Worm (Caenorhabditis elegans) whole organism, L2 larva: ENCODE data around the gene F44E7.7.

Source experiments
- ama-1 ChIP-seq: fragments of 150-350 bp; optimal IDR thresholded peaks from 2 replicates; lab custom pipeline; 2018; ENCODE audit warnings: inconsistent platforms
- egl-27 ChIP-seq: sonication (generic microtip); optimal IDR thresholded peaks from 3 replicates; lab custom pipeline; 2017; ENCODE audit warnings: missing biosample characterization, missing genetic modification reagents, missing genetic modification characterization
- elt-3 ChIP-seq: sonication (generic microtip); optimal IDR thresholded peaks from 2 replicates; lab custom pipeline; 2017; ENCODE audit warnings: missing biosample characterization, missing genetic modification characterization
- lin-13 ChIP-seq: fragments of 150-350 bp; optimal IDR thresholded peaks from 2 replicates; lab custom pipeline; 2014; ENCODE audit warnings: missing biosample characterization, missing genetic modification reagents, missing genetic modification characterization
- nhr-12 ChIP-seq: fragments of 150-350 bp; optimal IDR thresholded peaks from 2 replicates; lab custom pipeline; 2014; ENCODE audit warnings: missing biosample characterization, missing genetic modification characterization
- nhr-23 ChIP-seq: fragments of 150-350 bp; optimal IDR thresholded peaks from 2 replicates; lab custom pipeline; 2014; ENCODE audit warnings: missing biosample characterization, missing genetic modification reagents, missing genetic modification characterization
- nhr-25 ChIP-seq: fragments of 150-350 bp; sonication (generic microtip); optimal IDR thresholded peaks from 3 replicates; lab custom pipeline; 2014; ENCODE audit warnings: missing biosample characterization, missing genetic modification characterization
- snpc-4 ChIP-seq: fragments of 150-350 bp; optimal IDR thresholded peaks from 2 replicates; lab custom pipeline; 2014; ENCODE audit warnings: missing biosample characterization, missing genetic modification characterization
- zag-1 ChIP-seq: fragments of 150-350 bp; optimal IDR thresholded peaks from 2 replicates; lab custom pipeline; 2014; ENCODE audit warnings: missing biosample characterization, missing genetic modification characterization
- ztf-4 ChIP-seq: fragments of 150-350 bp; optimal IDR thresholded peaks from 2 replicates; lab custom pipeline; 2014; ENCODE audit warnings: missing biosample characterization, missing genetic modification characterization

DNA sequence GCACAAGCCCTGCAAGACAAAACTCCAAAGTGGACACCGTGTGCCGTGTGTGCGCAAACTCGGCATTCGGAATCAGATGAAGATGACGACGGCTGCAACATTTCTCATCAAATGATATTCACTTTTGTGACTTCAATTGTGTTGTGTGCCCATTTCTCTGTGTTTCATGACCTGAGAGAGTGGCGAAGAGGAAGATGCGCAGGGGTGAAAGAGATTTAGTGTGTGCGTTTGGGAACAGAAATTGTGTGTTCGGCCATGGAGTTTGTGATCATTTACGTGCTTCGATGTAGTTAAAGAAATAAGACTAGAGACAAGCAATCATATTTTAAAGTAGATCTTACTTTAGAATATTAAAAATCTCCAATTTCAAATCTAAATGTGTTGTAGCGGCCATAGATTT, 3.4 kb upstream of the F44E7.7 start:
- TF ChIP-seq zag-1 (tag; lab: Kevin White, UChicago) (no peak), ama-1 (lab: Kevin White, UChicago) (no peak), nhr-12 (tag; lab: Kevin White, UChicago) (no peak), snpc-4 (tag; lab: Kevin White, UChicago) (no peak), elt-3 (no peak), ztf-4 (no peak), nhr-25 (tag; lab: Kevin White, UChicago) (no peak), nhr-23 (tag; lab: Kevin White, UChicago) (no peak), egl-27 (no peak), lin-13 (GFP tag; lab: Kevin White, UChicago) (no peak)
